Fruit fly (Drosophila melanogaster) whole organism, prepupa: ENCODE results near the gene SkpA.
A peak's percentile ranks its signal among the peaks of the same experiment; 100 is the strongest.

ENCODE experiments used
- CG10631 ChIP-seq: fragments of 200-800 bp; sonication (Bioruptor generic); optimal IDR thresholded peaks from 2 replicates; lab custom pipeline; 2016; ENCODE audit warnings: missing biosample characterization, missing genetic modification characterization
- CG10669 ChIP-seq: fragments of 200-800 bp; sonication (Bioruptor generic); optimal IDR thresholded peaks from 3 replicates; lab custom pipeline; 2018; ENCODE audit warnings: missing biosample characterization, mild to moderate bottlenecking, missing genetic modification characterization, moderate library complexity
- CG11294 ChIP-seq: fragments of 200-800 bp; sonication (Bioruptor generic); IDR thresholded peaks from 2 replicates; pipeline ENCODE4 v1.3.6; 2022; ENCODE audit warnings: missing biosample characterization, missing genetic modification characterization
- CG11762 ChIP-seq: fragments of 200-800 bp; sonication (Bioruptor generic); optimal IDR thresholded peaks from 3 replicates; lab custom pipeline; 2016; ENCODE audit warnings: missing biosample characterization, missing genetic modification characterization; ENCODE audit not compliant: insufficient read depth
- CG11902 ChIP-seq: fragments of 200-800 bp; sonication (Bioruptor generic); optimal IDR thresholded peaks from 3 replicates; lab custom pipeline; 2016; ENCODE audit warnings: missing biosample characterization, missing genetic modification characterization
- CG15336 ChIP-seq: fragments of 200-800 bp; sonication (Bioruptor generic); IDR thresholded peaks from 2 replicates; pipeline ENCODE4 v1.3.6; 2022; ENCODE audit warnings: missing biosample characterization, missing genetic modification characterization
- CG16779 ChIP-seq: fragments of 200-800 bp; sonication (Bioruptor generic); optimal IDR thresholded peaks from 3 replicates; lab custom pipeline; 2017; ENCODE audit warnings: missing biosample characterization, mild to moderate bottlenecking, missing genetic modification characterization
- CG3032 ChIP-seq: fragments of 200-800 bp; optimal IDR thresholded peaks from 2 replicates; lab custom pipeline; 2019; ENCODE audit warnings: missing biosample characterization, mild to moderate bottlenecking, missing genetic modification characterization, moderate library complexity
- CG31627 ChIP-seq: fragments of 200-800 bp; sonication (Bioruptor generic); optimal IDR thresholded peaks from 3 replicates; lab custom pipeline; 2016; ENCODE audit warnings: missing biosample characterization, missing genetic modification characterization
- CG34406 ChIP-seq: fragments of 200-800 bp; sonication (Bioruptor generic); optimal IDR thresholded peaks from 3 replicates; lab custom pipeline; 2016; ENCODE audit warnings: missing biosample characterization, missing genetic modification characterization
- CG3919 ChIP-seq: fragments of 200-800 bp; sonication (Bioruptor generic); optimal IDR thresholded peaks from 3 replicates; lab custom pipeline; 2016; ENCODE audit warnings: missing biosample characterization, missing genetic modification characterization
- CG4318 ChIP-seq: fragments of 200-800 bp; sonication (Bioruptor generic); optimal IDR thresholded peaks from 3 replicates; lab custom pipeline; 2017; ENCODE audit warnings: missing biosample characterization, mild to moderate bottlenecking, missing genetic modification characterization
- CG6163 ChIP-seq: fragments of 200-800 bp; sonication (Bioruptor generic); IDR thresholded peaks from 3 replicates; pipeline ENCODE4 v1.3.6; 2022; ENCODE audit warnings: missing biosample characterization, missing genetic modification characterization
- CG6276 ChIP-seq: fragments of 200-800 bp; sonication (Bioruptor generic); optimal IDR thresholded peaks from 2 replicates; lab custom pipeline; 2017; ENCODE audit warnings: missing biosample characterization, mild to moderate bottlenecking, missing genetic modification characterization
- CG6808 ChIP-seq: fragments of 200-800 bp; sonication (Bioruptor generic); optimal IDR thresholded peaks from 3 replicates; lab custom pipeline; 2017; ENCODE audit warnings: missing biosample characterization, missing genetic modification characterization, mild to moderate bottlenecking, moderate library complexity, missing genetic modification reagents
- CG6854 ChIP-seq: fragments of 200-800 bp; sonication (Bioruptor generic); optimal IDR thresholded peaks from 2 replicates; lab custom pipeline; 2017; ENCODE audit warnings: missing biosample characterization, mild to moderate bottlenecking, missing genetic modification characterization
- CG7368 ChIP-seq: fragments of 200-800 bp; sonication (Bioruptor generic); optimal IDR thresholded peaks from 3 replicates; lab custom pipeline; 2016; ENCODE audit warnings: missing biosample characterization, missing genetic modification characterization
- CG8119 ChIP-seq: fragments of 200-800 bp; sonication (Bioruptor generic); IDR thresholded peaks from 3 replicates; pipeline ENCODE4 v1.3.6; 2022; ENCODE audit warnings: missing biosample characterization, missing genetic modification characterization
- CG8319 ChIP-seq: fragments of 200-800 bp; sonication (Bioruptor generic); optimal IDR thresholded peaks from 3 replicates; lab custom pipeline; 2016; ENCODE audit warnings: missing biosample characterization, missing genetic modification characterization
- CG9139 ChIP-seq: fragments of 200-800 bp; sonication (Bioruptor generic); optimal IDR thresholded peaks from 3 replicates; lab custom pipeline; 2017; ENCODE audit warnings: missing biosample characterization, mild to moderate bottlenecking, missing genetic modification characterization
- Eip75B ChIP-seq: fragments of 200-800 bp; sonication (Bioruptor generic); optimal IDR thresholded peaks from 3 replicates; lab custom pipeline; 2016; ENCODE audit warnings: missing biosample characterization, missing genetic modification characterization
- Eip78C ChIP-seq: fragments of 200-800 bp; sonication (Bioruptor generic); peaks from one replicate; lab custom pipeline; 2016; ENCODE audit warnings: missing biosample characterization, missing genetic modification characterization
- Ets96B ChIP-seq: fragments of 200-800 bp; optimal IDR thresholded peaks from 2 replicates; lab custom pipeline; 2019; ENCODE audit warnings: missing biosample characterization, mild to moderate bottlenecking, missing genetic modification characterization, moderate library complexity
- Gug ChIP-seq: fragments of 200-800 bp; sonication (Bioruptor generic); IDR thresholded peaks from 2 replicates; pipeline ENCODE4 v1.3.6; 2022; ENCODE audit warnings: missing biosample characterization, missing genetic modification characterization
- Hr39 ChIP-seq: fragments of 200-800 bp; sonication (Bioruptor generic); optimal IDR thresholded peaks from 2 replicates; lab custom pipeline; 2016; ENCODE audit warnings: missing biosample characterization, missing genetic modification characterization
- Lpt ChIP-seq: fragments of 200-800 bp; sonication (Bioruptor generic); optimal IDR thresholded peaks from 3 replicates; lab custom pipeline; 2016; ENCODE audit warnings: missing biosample characterization, missing genetic modification characterization
- Met ChIP-seq: fragments of 200-800 bp; sonication (Bioruptor generic); optimal IDR thresholded peaks from 3 replicates; lab custom pipeline; 2016; ENCODE audit warnings: missing biosample characterization, missing genetic modification characterization
- Smox ChIP-seq: fragments of 200-800 bp; sonication (Bioruptor generic); optimal IDR thresholded peaks from 3 replicates; lab custom pipeline; 2016; ENCODE audit warnings: missing biosample characterization, missing genetic modification characterization
- Sox102F ChIP-seq: fragments of 200-800 bp; sonication (Bioruptor generic); optimal IDR thresholded peaks from 2 replicates; lab custom pipeline; 2016; ENCODE audit warnings: missing biosample characterization, mild to moderate bottlenecking, missing genetic modification characterization
- Sox14 ChIP-seq: fragments of 200-800 bp; sonication (Bioruptor generic); optimal IDR thresholded peaks from 3 replicates; lab custom pipeline; 2016; ENCODE audit warnings: missing biosample characterization, missing genetic modification characterization
- Sox15 ChIP-seq: fragments of 200-800 bp; sonication (Bioruptor generic); optimal IDR thresholded peaks from 3 replicates; lab custom pipeline; 2016; ENCODE audit warnings: missing biosample characterization, missing genetic modification characterization
- achi ChIP-seq: fragments of 200-800 bp; sonication (Bioruptor generic); optimal IDR thresholded peaks from 3 replicates; lab custom pipeline; 2016; ENCODE audit warnings: missing biosample characterization, missing genetic modification characterization
- acj6 ChIP-seq: fragments of 200-800 bp; sonication (Bioruptor generic); optimal IDR thresholded peaks from 3 replicates; lab custom pipeline; 2016; ENCODE audit warnings: missing biosample characterization, missing genetic modification characterization
- dsx ChIP-seq: fragments of 200-800 bp; optimal IDR thresholded peaks from 3 replicates; lab custom pipeline; 2019; ENCODE audit warnings: missing biosample characterization, mild to moderate bottlenecking, missing genetic modification characterization, moderate library complexity; ENCODE audit not compliant: poor library complexity, severe bottlenecking
- eg ChIP-seq: fragments of 200-800 bp; sonication (Bioruptor generic); IDR thresholded peaks from 3 replicates; pipeline ENCODE4 v1.3.6; 2022; ENCODE audit warnings: missing biosample characterization, missing genetic modification characterization
- esn ChIP-seq: fragments of 200-800 bp; sonication (Bioruptor generic); optimal IDR thresholded peaks from 2 replicates; lab custom pipeline; 2016; ENCODE audit warnings: missing biosample characterization, mild to moderate bottlenecking, missing genetic modification characterization, moderate library complexity
- fd59A ChIP-seq: fragments of 200-800 bp; sonication (Bioruptor generic); optimal IDR thresholded peaks from 2 replicates; lab custom pipeline; 2017; ENCODE audit warnings: missing biosample characterization, mild to moderate bottlenecking, missing genetic modification characterization, missing genetic modification reagents
- fd85E ChIP-seq: fragments of 200-800 bp; sonication (Bioruptor generic); optimal IDR thresholded peaks from 3 replicates; lab custom pipeline; 2016; ENCODE audit warnings: missing biosample characterization, missing genetic modification characterization
- lz ChIP-seq: fragments of 200-800 bp; sonication (Bioruptor generic); optimal IDR thresholded peaks from 3 replicates; lab custom pipeline; 2016; ENCODE audit warnings: missing biosample characterization, missing genetic modification characterization
- pdm3 ChIP-seq: fragments of 200-800 bp; sonication (Bioruptor generic); optimal IDR thresholded peaks from 3 replicates; lab custom pipeline; 2016; ENCODE audit warnings: missing biosample characterization, missing genetic modification characterization
- salr ChIP-seq, 2 experiments: fragments of 200-800 bp; sonication (Bioruptor generic); optimal IDR thresholded peaks; 3 replicates each; lab custom pipeline; 2016 to 2018; ENCODE audit warnings: missing biosample characterization in 2 of 2, missing genetic modification characterization in 2 of 2, mild to moderate bottlenecking in 1 of 2
- spab ChIP-seq: fragments of 200-800 bp; sonication (Bioruptor generic); optimal IDR thresholded peaks from 2 replicates; lab custom pipeline; 2017; ENCODE audit warnings: missing biosample characterization, mild to moderate bottlenecking, missing genetic modification characterization, missing genetic modification reagents
- svp ChIP-seq: fragments of 200-800 bp; sonication (Bioruptor generic); peaks from one replicate; lab custom pipeline; 2016; ENCODE audit warnings: missing biosample characterization, missing genetic modification characterization

Gene SkpA

dm6 chrX:654949-655348 lies 965 bp upstream of the SkpA start (continued):
- TF ChIP-seq CG6854 (GFP tag; lab: Kevin White, UChicago), result peak; percentile 93
- peak; percentile 94 for TF ChIP-seq CG3032 (tag; lab: Kevin White, UChicago)
- TF ChIP-seq CG10631 (GFP tag; lab: Kevin White, UChicago), result peak; percentile 92
- TF ChIP-seq Hr39 (GFP tag; lab: Kevin White, UChicago), result peak; percentile 97
- TF ChIP-seq lz, result peak; percentile 96
- TF ChIP-seq Sox14 (GFP tag; lab: Kevin White, UChicago), result peak; percentile 97
- peak; percentile 91 for TF ChIP-seq fd85E (GFP tag; lab: Kevin White, UChicago)
- peak; percentile 97 for TF ChIP-seq Gug (GFP tag; lab: Robert Waterston, UW)

- TF ChIP-seq fd59A (GFP tag; lab: Kevin White, UChicago) (no peak), CG6808 (peak; percentile 2), CG9139 (peak; percentile 9), Eip78C (GFP tag; lab: Kevin White, UChicago) (peak; percentile 14), CG8119 (GFP tag; lab: Robert Waterston, UW) (no peak)
Observed at dm6 chrX:656380-656925, 539 bp downstream of the SkpA start.

- TF ChIP-seq CG6854 (GFP tag; lab: Kevin White, UChicago) (no peak), fd85E (GFP tag; lab: Kevin White, UChicago) (no peak), Lpt (GFP tag; lab: Kevin White, UChicago) (no peak), eg (GFP tag; lab: Robert Waterston, UW) (no peak), Eip78C (GFP tag; lab: Kevin White, UChicago) (peak; percentile 16), svp (GFP tag; lab: Kevin White, UChicago) (no peak), CG10669 (GFP tag; lab: Kevin White, UChicago) (no peak), CG7368 (GFP tag; lab: Kevin White, UChicago) (no peak), CG8119 (GFP tag; lab: Robert Waterston, UW) (no peak)
Observed at dm6 chrX:658021-658420, 2.1 kb downstream of the SkpA start.

- TF ChIP-seq CG3032 (tag; lab: Kevin White, UChicago) (no peak), achi (GFP tag; lab: Kevin White, UChicago) (peak; percentile 6), CG34406 (GFP tag; lab: Kevin White, UChicago) (no peak), CG31627 (GFP tag; lab: Kevin White, UChicago) (peak; percentile 18), Sox102F (peak; percentile 0), CG11762 (GFP tag; lab: Kevin White, UChicago) (no peak), Lpt (GFP tag; lab: Kevin White, UChicago) (no peak), Met (peak; percentile 38), Ets96B (tag; lab: Kevin White, UChicago) (no peak), spab (GFP tag; lab: Kevin White, UChicago) (no peak), pdm3 (GFP tag; lab: Kevin White, UChicago) (peak; percentile 33), acj6 (GFP tag; lab: Kevin White, UChicago) (peak; percentile 28), CG15336 (peak; percentile 49; the same call in 1 of the 2 replicates), CG6808 (no peak), CG3919 (GFP tag; lab: Kevin White, UChicago) (peak; percentile 44), dsx (GFP tag; lab: Kevin White, UChicago) (peak; percentile 49), CG9139 (no peak), Smox (GFP tag; lab: Kevin White, UChicago) (peak; percentile 33), CG11902 (GFP tag; lab: Kevin White, UChicago) (no peak), CG6163 (GFP tag; lab: Robert Waterston, UW) (peak; percentile 62), salr (GFP tag; optimal IDR thresholded peaks at IDR 0.05; lab: Kevin White, UChicago) (peak in 1 of 2 experiments; percentile 2), CG6276 (GFP tag; lab: Kevin White, UChicago) (no peak), fd59A (GFP tag; lab: Kevin White, UChicago) (no peak), CG4318 (GFP tag; lab: Kevin White, UChicago) (no peak), CG16779 (tag; lab: Kevin White, UChicago) (no peak), Sox15 (GFP tag; lab: Kevin White, UChicago) (no peak), Hr39 (GFP tag; lab: Kevin White, UChicago) (peak; percentile 38), Sox14 (GFP tag; lab: Kevin White, UChicago) (peak; percentile 23), esn (peak; percentile 12), CG11294 (GFP tag; lab: Robert Waterston, UW) (no peak), CG8319 (GFP tag; lab: Kevin White, UChicago) (no peak), CG8119 (GFP tag; lab: Robert Waterston, UW) (peak; percentile 37; the same call in 2 of the 3 replicates), lz (peak; percentile 20), Eip75B (GFP tag; lab: Kevin White, UChicago) (peak; percentile 23), Eip78C (GFP tag; lab: Kevin White, UChicago) (peak; percentile 55), CG10669 (GFP tag; lab: Kevin White, UChicago) (no peak)
Observed at dm6 chrX:678503-678902, 22.6 kb downstream of the SkpA start.
